Fruit fly (Drosophila melanogaster): ENCODE data around the gene CG15221.
"Not testable (repeated sequence)": the region's sequence is repeated elsewhere in the genome, so short reads cannot be mapped to it uniquely, and the experiment has no call there.

The CG15221 gene

DNA sequence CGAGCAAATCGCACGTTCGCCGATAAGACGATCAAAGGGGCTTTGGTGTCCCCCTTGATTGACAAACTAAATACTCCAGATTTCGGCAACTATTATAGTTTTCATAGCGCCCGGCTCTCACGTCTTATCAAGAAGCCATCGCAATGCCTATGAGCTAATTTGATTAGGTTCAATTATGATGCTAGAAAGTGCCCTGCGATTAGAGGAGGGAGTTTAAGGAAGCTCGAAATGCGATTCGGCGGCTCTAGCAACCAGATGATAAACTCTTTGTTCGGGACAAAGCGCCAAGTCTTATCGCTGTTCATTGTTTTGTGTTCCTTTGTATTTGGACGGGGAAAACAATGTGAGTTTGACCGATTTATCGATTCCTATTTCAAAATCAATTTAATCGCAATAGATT, 6.2 kb upstream of the CG15221 start:
- TF ChIP-seq ttk (optimal IDR thresholded peaks at IDR 0.05) (no peak), Myc (optimal IDR thresholded peaks at IDR 0.05) (no peak)

DNA sequence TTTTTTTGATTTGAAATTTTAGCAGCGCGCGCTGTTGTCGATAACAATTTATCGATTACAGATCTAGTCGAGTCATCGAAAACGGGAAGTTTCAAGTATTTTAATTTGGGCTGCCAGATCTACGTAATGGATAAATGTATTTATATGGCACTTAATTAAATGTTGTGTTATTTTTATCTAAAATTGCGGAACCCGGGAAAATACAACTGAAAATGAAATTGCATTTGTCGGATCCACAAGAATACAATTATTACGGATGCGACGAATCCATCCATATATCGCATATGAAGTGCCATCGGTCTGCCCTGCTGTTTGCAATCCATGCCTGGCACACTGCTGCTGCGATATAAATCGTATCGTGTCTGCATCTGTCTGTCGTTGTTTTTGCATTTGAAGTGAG, 3.9 kb upstream of the CG15221 start, which contains the start of gene Tango10:
TSS of gene Tango10 (plus strand) at position 108 of the 400 bp plus-strand sequence.
- no peak for TF ChIP-seq psq (optimal IDR thresholded peaks at IDR 0.05)
- no peak for TF ChIP-seq h (optimal IDR thresholded peaks at IDR 0.05)
- TF ChIP-seq Sin3A (optimal IDR thresholded peaks at IDR 0.05), result no peak
- TF ChIP-seq insv (optimal IDR thresholded peaks at IDR 0.05), result no peak
- TF ChIP-seq Myc (optimal IDR thresholded peaks at IDR 0.05), result no peak
- TF ChIP-seq ttk (optimal IDR thresholded peaks at IDR 0.05), result no peak

DNA sequence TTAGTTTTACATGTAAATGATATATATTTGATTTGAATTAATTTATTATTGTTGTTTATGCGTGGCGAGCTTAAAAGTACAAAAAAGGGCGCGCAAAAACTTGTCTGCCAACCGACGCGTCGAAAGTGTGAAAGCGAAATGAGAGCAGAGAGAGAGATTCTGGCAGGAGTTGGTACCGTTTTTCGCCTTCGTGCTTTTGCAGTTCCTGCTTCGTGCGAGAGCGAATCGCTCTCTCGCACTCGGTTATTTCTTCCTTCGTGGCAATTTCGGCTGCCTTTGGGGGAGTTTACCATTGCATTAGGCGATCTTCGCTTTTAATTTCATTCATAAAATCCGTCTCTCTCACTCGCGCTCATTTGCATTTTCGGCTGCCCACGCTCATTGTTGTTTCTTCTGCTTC, 5.0 kb downstream of the CG15221 start, which contains the start of gene inaF-D:
TSS of gene inaF-D (minus strand) at position 101 of the 400 bp plus-strand sequence.
- TF ChIP-seq Sin3A (optimal IDR thresholded peaks at IDR 0.05) (no peak), ttk (optimal IDR thresholded peaks at IDR 0.05) (no peak), Myc (optimal IDR thresholded peaks at IDR 0.05) (no peak), h (optimal IDR thresholded peaks at IDR 0.05) (no peak), psq (optimal IDR thresholded peaks at IDR 0.05) (no peak)

DNA sequence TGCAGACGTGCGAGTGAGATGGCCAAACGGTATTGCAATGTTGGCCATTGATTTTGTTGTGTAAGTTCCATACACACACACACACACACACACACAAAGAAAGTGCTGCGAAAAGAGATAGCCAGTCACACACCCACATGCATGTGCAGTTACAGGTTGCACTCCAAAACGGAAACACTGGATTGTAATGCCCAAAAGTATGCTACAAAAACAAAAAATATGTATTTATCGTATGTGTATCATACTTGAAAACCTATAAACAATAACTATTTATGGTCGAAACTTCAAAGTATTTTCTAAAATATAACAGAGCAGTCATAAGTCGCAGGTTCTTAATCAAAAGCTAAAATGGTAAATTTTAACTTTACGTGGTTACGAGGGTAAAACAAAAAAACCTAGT, 5.9 kb downstream of the CG15221 start:
- no peak for TF ChIP-seq ttk (optimal IDR thresholded peaks at IDR 0.05)
- no peak for TF ChIP-seq Sin3A (optimal IDR thresholded peaks at IDR 0.05)

DNA sequence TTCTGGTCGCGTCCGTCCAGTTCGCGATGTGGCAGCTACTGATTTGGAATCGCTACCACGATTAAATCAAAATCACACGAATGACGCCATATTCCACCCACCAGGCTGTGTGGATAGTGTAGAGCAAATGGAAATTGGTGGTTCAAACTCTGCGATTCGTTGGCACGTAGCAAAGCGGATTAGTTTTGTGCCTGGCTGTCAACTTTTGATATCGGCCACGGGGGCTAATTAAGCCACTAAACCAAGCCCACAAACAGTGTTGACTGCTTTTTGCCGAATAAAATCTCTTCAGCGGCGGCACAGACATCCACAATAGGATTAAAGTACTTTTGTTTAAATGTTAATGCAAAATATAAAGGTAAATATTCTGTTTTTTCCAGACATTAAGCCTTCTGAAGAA, 7.6 kb downstream of the CG15221 start, which contains the start of gene inaF-C:
TSS of gene inaF-C (minus strand) at position 101 of the 400 bp plus-strand sequence.
- TF ChIP-seq Myc (optimal IDR thresholded peaks at IDR 0.05), result no peak
- no peak for TF ChIP-seq Sin3A (optimal IDR thresholded peaks at IDR 0.05)
- TF ChIP-seq psq (optimal IDR thresholded peaks at IDR 0.05), result no peak
- no peak for TF ChIP-seq insv (optimal IDR thresholded peaks at IDR 0.05)
- TF ChIP-seq ttk (optimal IDR thresholded peaks at IDR 0.05), result no peak
- no peak for TF ChIP-seq h (optimal IDR thresholded peaks at IDR 0.05)

DNA sequence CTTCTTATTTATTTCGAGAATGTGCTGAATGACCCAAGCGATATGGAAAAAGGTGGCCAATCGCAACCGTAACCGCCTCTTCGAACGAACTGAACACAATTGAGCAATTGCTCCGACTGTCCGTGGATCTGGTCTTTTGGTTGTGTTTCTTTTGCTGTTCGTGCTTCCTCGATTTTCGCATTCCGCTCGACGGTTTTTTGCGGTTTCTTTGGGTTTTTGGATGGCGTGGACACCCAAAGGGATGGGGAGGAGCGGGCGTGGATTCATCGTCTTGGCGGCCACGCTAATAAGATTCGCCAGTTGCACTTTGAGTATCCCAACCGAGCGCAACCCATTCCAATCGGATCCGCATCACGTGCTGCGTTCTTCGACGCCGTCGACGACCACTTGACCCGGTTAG, 8.6 kb downstream of the CG15221 start, which contains the start of gene inaF-B:
TSS of gene inaF-B (minus strand) at position 101 of the 400 bp plus-strand sequence.
- TF ChIP-seq Myc (optimal IDR thresholded peaks at IDR 0.05), result no peak
- TF ChIP-seq Sin3A (optimal IDR thresholded peaks at IDR 0.05), result no peak
- TF ChIP-seq h (optimal IDR thresholded peaks at IDR 0.05), result no peak
- no peak for TF ChIP-seq psq (optimal IDR thresholded peaks at IDR 0.05)
- no peak for TF ChIP-seq ttk (optimal IDR thresholded peaks at IDR 0.05)
- no peak for TF ChIP-seq insv (optimal IDR thresholded peaks at IDR 0.05)

DNA sequence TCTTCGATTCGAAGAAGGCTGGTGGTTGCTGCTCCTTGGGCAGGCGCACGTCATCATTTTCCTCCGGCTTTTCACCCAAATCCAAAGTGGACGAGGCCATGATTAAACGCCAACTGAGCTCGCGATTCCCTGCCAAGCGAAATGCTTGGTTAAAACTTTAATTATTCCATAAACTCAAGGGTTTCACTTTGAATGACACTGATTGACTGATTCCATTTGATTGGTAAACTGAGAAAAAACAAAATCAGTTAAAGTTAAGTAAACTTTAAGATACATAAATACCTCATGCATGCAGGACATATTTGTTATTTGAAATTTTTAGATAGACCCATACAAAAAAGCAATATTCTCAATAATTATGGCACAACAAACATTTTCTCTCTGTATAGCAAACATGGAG, 9.7 kb downstream of the CG15221 start, which contains the start of gene inaF-A:
TSS of gene inaF-A (minus strand) at position 101 of the 400 bp plus-strand sequence.
- TF ChIP-seq Sin3A (optimal IDR thresholded peaks at IDR 0.05), result no peak
- no peak for TF ChIP-seq h (optimal IDR thresholded peaks at IDR 0.05)
- no peak for TF ChIP-seq insv (optimal IDR thresholded peaks at IDR 0.05)
- TF ChIP-seq psq (optimal IDR thresholded peaks at IDR 0.05), result no peak
- TF ChIP-seq ttk (optimal IDR thresholded peaks at IDR 0.05), result no peak
- no peak for TF ChIP-seq Myc (optimal IDR thresholded peaks at IDR 0.05)

DNA sequence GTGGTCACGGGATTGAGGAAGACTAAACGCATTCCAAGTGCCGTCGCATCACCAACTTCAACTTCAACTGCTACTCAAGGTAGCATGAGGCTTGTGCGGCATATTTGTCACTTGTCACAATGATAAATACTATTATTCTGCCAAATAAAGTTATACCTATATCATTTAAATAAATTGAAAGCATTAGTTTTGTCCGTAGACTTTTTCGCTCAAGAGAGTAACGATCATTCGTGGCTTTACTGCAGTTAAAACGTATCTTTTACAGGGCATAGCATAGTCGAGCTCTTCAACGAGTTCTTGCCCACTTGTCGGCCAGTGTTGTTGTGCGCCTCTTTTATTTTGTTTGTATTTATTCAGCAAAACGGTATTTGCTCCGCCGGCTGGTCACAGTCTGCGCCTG, 12.4 kb downstream of the CG15221 start:
- TF ChIP-seq h (optimal IDR thresholded peaks at IDR 0.05) (no peak), psq (optimal IDR thresholded peaks at IDR 0.05) (no peak), Myc (optimal IDR thresholded peaks at IDR 0.05) (no peak), insv (optimal IDR thresholded peaks at IDR 0.05) (no peak), ttk (optimal IDR thresholded peaks at IDR 0.05) (no peak), Sin3A (optimal IDR thresholded peaks at IDR 0.05) (no peak)

DNA sequence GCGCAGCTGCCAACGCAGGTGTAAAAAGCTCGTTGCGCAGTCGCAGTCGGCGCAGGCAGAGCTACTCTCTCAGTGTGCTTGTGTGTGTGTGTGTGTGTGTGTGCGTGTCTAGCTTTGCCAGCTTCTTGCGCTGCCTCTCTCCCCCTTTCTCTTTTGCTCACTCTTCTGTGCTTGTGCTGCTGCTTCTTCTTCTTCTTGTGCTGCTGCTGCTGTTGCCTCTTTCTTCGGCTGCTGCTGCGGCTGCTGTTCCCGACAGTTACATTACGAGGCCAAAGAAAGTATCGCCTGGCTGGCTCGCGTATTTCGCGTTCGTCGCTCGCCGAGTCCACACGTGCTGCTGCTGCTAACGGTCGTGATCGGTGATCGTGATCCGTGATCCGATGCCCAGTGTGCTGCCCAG, 29.9 kb downstream of the CG15221 start, which contains the start of gene m:
TSS of gene m (plus strand) at position 301 of the 400 bp plus-strand sequence.
- TF ChIP-seq insv, Sin3A, ttk (optimal IDR thresholded peaks at IDR 0.05): not testable (repeated sequence)

DNA sequence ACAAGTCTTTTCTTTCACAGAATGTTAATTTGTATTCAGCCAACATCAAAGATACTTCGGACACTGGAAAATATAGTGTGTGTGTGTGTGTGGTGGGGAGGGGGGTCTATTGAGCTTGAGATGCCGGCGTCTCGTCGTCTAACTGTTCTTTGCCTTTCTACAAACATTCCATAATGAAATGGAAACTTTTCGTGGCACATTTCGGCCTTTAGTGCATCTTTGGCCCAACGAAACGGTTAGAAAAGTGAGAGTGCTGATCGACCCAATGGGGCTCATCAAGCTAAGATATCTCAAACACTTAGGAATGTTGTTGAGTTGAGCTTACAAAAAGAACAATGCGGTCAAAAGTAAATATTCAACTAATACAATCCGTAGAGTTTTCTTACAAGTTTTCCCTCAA, 32.8 kb downstream of the CG15221 start:
- TF ChIP-seq Myc (optimal IDR thresholded peaks at IDR 0.05) (no peak), insv (optimal IDR thresholded peaks at IDR 0.05) (no peak), ttk (optimal IDR thresholded peaks at IDR 0.05) (no peak), psq (optimal IDR thresholded peaks at IDR 0.05) (no peak), h (optimal IDR thresholded peaks at IDR 0.05) (no peak)

DNA sequence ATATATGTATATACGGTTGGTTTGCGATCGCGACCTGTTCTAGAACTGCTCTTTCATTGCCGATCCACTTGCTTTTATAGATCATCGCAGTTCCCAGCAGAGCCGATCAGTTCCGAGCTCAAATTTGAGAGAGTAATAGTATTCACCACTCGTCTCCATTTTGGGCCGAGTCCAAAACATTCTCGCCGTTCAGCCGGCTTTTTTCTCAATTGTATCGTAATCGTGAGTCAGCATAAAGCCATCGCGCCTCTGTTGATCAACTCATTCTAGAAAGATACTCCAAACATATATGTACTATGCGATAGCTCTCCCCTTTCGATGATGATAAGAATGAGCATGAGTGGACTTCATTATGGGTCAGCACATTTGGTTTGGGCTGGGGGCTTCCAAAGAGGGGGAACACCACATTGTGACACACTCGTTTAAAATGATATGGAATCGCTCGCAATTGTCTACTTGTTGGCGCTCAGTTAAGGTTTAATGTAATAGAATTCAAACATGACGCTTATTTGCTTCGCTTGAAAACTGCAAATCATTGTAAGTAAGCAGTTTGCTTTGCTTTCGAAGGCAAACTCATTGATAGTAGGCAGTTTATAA, 40.6 kb downstream of the CG15221 start, which contains the start of gene CG9360:
TSS of gene CG9360 (minus strand) at position 51 of the 597 bp plus-strand sequence.
- no peak for TF ChIP-seq psq (optimal IDR thresholded peaks at IDR 0.05)
- no peak for TF ChIP-seq h (optimal IDR thresholded peaks at IDR 0.05)

DNA sequence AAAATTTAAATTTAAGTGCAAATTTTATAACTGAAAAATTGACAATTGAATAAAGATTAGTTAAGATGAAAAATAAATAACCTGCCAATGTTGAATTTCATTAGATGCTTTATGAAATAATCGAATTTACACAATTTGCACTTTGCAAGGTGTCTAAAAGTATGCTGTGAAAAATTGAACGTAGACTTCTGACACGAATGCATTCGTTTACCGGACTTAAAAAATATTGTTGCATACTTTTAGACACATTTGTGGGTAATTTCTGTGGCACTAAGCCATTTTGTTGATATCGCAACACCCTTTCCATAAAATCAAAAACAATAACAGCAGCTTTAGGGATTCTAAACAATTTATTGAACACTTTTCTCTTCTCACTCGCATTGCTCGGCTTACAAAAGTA, 45.4 kb downstream of the CG15221 start:
- TF ChIP-seq Myc (optimal IDR thresholded peaks at IDR 0.05) (no peak), psq (optimal IDR thresholded peaks at IDR 0.05) (no peak), insv (optimal IDR thresholded peaks at IDR 0.05) (no peak), Sin3A (optimal IDR thresholded peaks at IDR 0.05) (no peak), ttk (optimal IDR thresholded peaks at IDR 0.05) (no peak)

DNA sequence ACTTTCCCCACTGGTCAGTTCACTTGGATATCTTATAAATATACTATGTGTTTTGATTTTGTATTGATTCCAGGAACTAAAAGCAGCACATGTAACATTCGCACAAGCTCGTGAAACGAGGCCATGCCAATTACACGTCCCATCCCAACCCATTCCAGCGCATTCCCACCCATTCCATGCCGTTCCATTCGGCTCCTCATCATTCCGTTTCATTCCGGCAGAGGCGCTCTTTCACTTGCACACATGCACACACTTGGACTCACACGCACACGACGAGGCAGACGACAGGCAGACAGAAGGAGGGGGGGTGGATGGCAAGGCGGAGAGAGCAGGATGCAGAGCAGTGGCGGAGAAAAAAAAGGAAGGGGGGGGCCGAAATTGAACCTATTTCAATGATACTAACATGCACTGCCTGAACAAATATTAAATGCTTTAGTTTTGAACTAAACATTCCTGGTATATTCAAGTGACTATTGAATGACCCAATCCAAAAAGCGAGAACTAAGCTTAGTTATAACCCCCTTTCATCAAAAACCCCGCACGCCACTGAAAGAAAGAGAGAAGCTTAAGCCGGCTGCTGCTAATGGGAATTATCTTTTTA, 52.0 kb downstream of the CG15221 start:
- TF ChIP-seq psq (optimal IDR thresholded peaks at IDR 0.05) (no peak), Sin3A (optimal IDR thresholded peaks at IDR 0.05) (no peak), h (optimal IDR thresholded peaks at IDR 0.05) (no peak), ttk (optimal IDR thresholded peaks at IDR 0.05) (no peak), insv (optimal IDR thresholded peaks at IDR 0.05) (no peak), Myc (optimal IDR thresholded peaks at IDR 0.05) (no peak)

Data from Kc167 (cell line).